Worm (Caenorhabditis elegans) whole organism, L3 larva: ENCODE results near the gene F18E9.3.
A peak's percentile ranks its signal among the peaks of the same experiment; 100 is the strongest.

Source experiments
- R02D3.7 ChIP-seq: fragments of 150-350 bp; optimal IDR thresholded peaks from 2 replicates; lab custom pipeline; 2014; ENCODE audit warnings: missing biosample characterization, missing genetic modification characterization
- ceh-28 ChIP-seq: fragments of 150-350 bp; optimal IDR thresholded peaks from 2 replicates; lab custom pipeline; 2014; ENCODE audit warnings: missing biosample characterization, missing genetic modification reagents, missing genetic modification characterization
- ceh-82 ChIP-seq: fragments of 150-350 bp; optimal IDR thresholded peaks from 2 replicates; lab custom pipeline; 2014; ENCODE audit warnings: missing biosample characterization, missing genetic modification characterization
- egl-27 ChIP-seq: sonication (generic microtip); optimal IDR thresholded peaks from 4 replicates; lab custom pipeline; 2017; ENCODE audit warnings: missing biosample characterization, missing genetic modification reagents, missing genetic modification characterization
- egl-5 ChIP-seq: fragments of 150-350 bp; optimal IDR thresholded peaks from 2 replicates; lab custom pipeline; 2017; ENCODE audit warnings: missing biosample characterization, missing genetic modification reagents, missing genetic modification characterization, inconsistent platforms
- elt-1 ChIP-seq: fragments of 150-350 bp; optimal IDR thresholded peaks from 2 replicates; lab custom pipeline; 2014; ENCODE audit warnings: missing biosample characterization, missing genetic modification characterization
- elt-2 ChIP-seq: sonication (generic microtip); optimal IDR thresholded peaks from 2 replicates; lab custom pipeline; 2016; ENCODE audit warnings: missing genetic modification reagents, mild to moderate bottlenecking, missing genetic modification characterization, missing compliant biosample characterization
- elt-3 ChIP-seq, 3 experiments: fragments of 150-350 bp in 1 of 3; sonication (generic microtip) in 2 of 3; optimal IDR thresholded peaks; 2 replicates in 2 of 3; 4 replicates in 1 of 3; lab custom pipeline; 2014 to 2017; ENCODE audit warnings: missing biosample characterization in 3 of 3, missing genetic modification characterization in 3 of 3
- eor-1 ChIP-seq, 2 experiments: fragments of 150-350 bp; optimal IDR thresholded peaks; 2 replicates each; lab custom pipeline; 2014 to 2018; ENCODE audit warnings: missing biosample characterization in 2 of 2, missing genetic modification characterization in 2 of 2
- fkh-2 ChIP-seq: fragments of 150-350 bp; optimal IDR thresholded peaks from 2 replicates; lab custom pipeline; 2014; ENCODE audit warnings: missing biosample characterization, missing genetic modification reagents, missing genetic modification characterization
- fos-1 ChIP-seq: fragments of 150-350 bp; optimal IDR thresholded peaks from 2 replicates; lab custom pipeline; 2014; ENCODE audit warnings: missing biosample characterization, missing genetic modification characterization
- hmg-11 ChIP-seq: sonication (generic microtip); optimal IDR thresholded peaks from 2 replicates; lab custom pipeline; 2016; ENCODE audit warnings: missing genetic modification characterization, missing compliant biosample characterization
- jun-1 ChIP-seq: fragments of 150-350 bp; optimal IDR thresholded peaks from 2 replicates; lab custom pipeline; 2014; ENCODE audit warnings: missing biosample characterization, missing genetic modification reagents, missing genetic modification characterization
- lin-39 ChIP-seq: fragments of 150-350 bp; optimal IDR thresholded peaks from 2 replicates; lab custom pipeline; 2018; ENCODE audit warnings: missing biosample characterization, missing genetic modification reagents, missing genetic modification characterization
- lsy-12 ChIP-seq: sonication (generic microtip); optimal IDR thresholded peaks from 2 replicates; lab custom pipeline; 2016; ENCODE audit warnings: mild to moderate bottlenecking, missing genetic modification characterization, missing compliant biosample characterization
- mdl-1 ChIP-seq: fragments of 150-350 bp; optimal IDR thresholded peaks from 2 replicates; lab custom pipeline; 2014; ENCODE audit warnings: missing biosample characterization, missing genetic modification characterization
- mml-1 ChIP-seq: fragments of 150-350 bp; sonication (generic microtip); optimal IDR thresholded peaks from 3 replicates; lab custom pipeline; 2014; ENCODE audit warnings: missing biosample characterization, missing genetic modification characterization
- nfya-1 ChIP-seq: sonication (generic microtip); optimal IDR thresholded peaks from 2 replicates; lab custom pipeline; 2017; ENCODE audit warnings: missing genetic modification characterization, mild to moderate bottlenecking, missing compliant biosample characterization, antibody characterized with exemption, moderate library complexity; ENCODE audit not compliant: insufficient read depth
- nhr-11 ChIP-seq: fragments of 150-350 bp; optimal IDR thresholded peaks from 2 replicates; lab custom pipeline; 2014; ENCODE audit warnings: missing biosample characterization, missing genetic modification characterization
- nhr-12 ChIP-seq: fragments of 150-350 bp; optimal IDR thresholded peaks from 2 replicates; lab custom pipeline; 2014; ENCODE audit warnings: missing biosample characterization, missing genetic modification characterization
- nhr-23 ChIP-seq: fragments of 150-350 bp; optimal IDR thresholded peaks from 2 replicates; lab custom pipeline; 2014; ENCODE audit warnings: missing biosample characterization, missing genetic modification reagents, missing genetic modification characterization
- nhr-237 ChIP-seq: fragments of 150-350 bp; optimal IDR thresholded peaks from 2 replicates; lab custom pipeline; 2014; ENCODE audit warnings: missing biosample characterization, missing genetic modification characterization
- nhr-25 ChIP-seq: sonication (generic microtip); optimal IDR thresholded peaks from 2 replicates; lab custom pipeline; 2017; ENCODE audit warnings: missing biosample characterization, missing genetic modification characterization
- nhr-28 ChIP-seq: fragments of 150-350 bp; optimal IDR thresholded peaks from 2 replicates; lab custom pipeline; 2014; ENCODE audit warnings: missing biosample characterization, missing genetic modification characterization
- nhr-43 ChIP-seq: sonication (generic microtip); optimal IDR thresholded peaks from 2 replicates; lab custom pipeline; 2016; ENCODE audit warnings: mild to moderate bottlenecking, missing genetic modification characterization, missing compliant biosample characterization; ENCODE audit not compliant: poor library complexity, severe bottlenecking
- nhr-67 ChIP-seq: fragments of 150-350 bp; optimal IDR thresholded peaks from 2 replicates; lab custom pipeline; 2014; ENCODE audit warnings: missing biosample characterization, missing genetic modification characterization
- nhr-76 ChIP-seq: fragments of 150-350 bp; sonication (generic microtip); optimal IDR thresholded peaks from 5 replicates; lab custom pipeline; 2014; ENCODE audit warnings: missing biosample characterization, missing genetic modification characterization
- nhr-77 ChIP-seq: fragments of 150-350 bp; optimal IDR thresholded peaks from 2 replicates; lab custom pipeline; 2014; ENCODE audit warnings: missing biosample characterization, missing genetic modification characterization
- pha-4 ChIP-seq: fragments of 150-350 bp; optimal IDR thresholded peaks from 2 replicates; lab custom pipeline; 2014; ENCODE audit warnings: missing biosample characterization, missing genetic modification reagents, missing genetic modification characterization
- pqm-1 ChIP-seq: fragments of 150-350 bp; optimal IDR thresholded peaks from 2 replicates; lab custom pipeline; 2017; ENCODE audit warnings: missing biosample characterization, missing genetic modification characterization, inconsistent platforms
- sea-2 ChIP-seq: fragments of 150-350 bp; sonication (generic microtip); optimal IDR thresholded peaks from 4 replicates; lab custom pipeline; 2014; ENCODE audit warnings: missing biosample characterization, missing genetic modification reagents, missing genetic modification characterization
- snpc-4 ChIP-seq: fragments of 150-350 bp; optimal IDR thresholded peaks from 2 replicates; lab custom pipeline; 2014; ENCODE audit warnings: missing biosample characterization, missing genetic modification characterization
- unc-39 ChIP-seq: sonication (generic microtip); optimal IDR thresholded peaks from 4 replicates; lab custom pipeline; 2017; ENCODE audit warnings: missing biosample characterization, missing genetic modification characterization
- unc-62 ChIP-seq: fragments of 150-350 bp; sonication (generic microtip); optimal IDR thresholded peaks from 4 replicates; lab custom pipeline; 2014; ENCODE audit warnings: missing biosample characterization, missing genetic modification reagents, missing genetic modification characterization
- zag-1 ChIP-seq: fragments of 150-350 bp; optimal IDR thresholded peaks from 2 replicates; lab custom pipeline; 2014; ENCODE audit warnings: missing biosample characterization, missing genetic modification characterization
- ztf-11 ChIP-seq: fragments of 150-350 bp; optimal IDR thresholded peaks from 2 replicates; lab custom pipeline; 2014; ENCODE audit warnings: missing biosample characterization, missing genetic modification characterization
- ztf-4 ChIP-seq: fragments of 150-350 bp; optimal IDR thresholded peaks from 2 replicates; lab custom pipeline; 2014; ENCODE audit warnings: missing biosample characterization, missing genetic modification characterization

The F18E9.3 gene

DNA sequence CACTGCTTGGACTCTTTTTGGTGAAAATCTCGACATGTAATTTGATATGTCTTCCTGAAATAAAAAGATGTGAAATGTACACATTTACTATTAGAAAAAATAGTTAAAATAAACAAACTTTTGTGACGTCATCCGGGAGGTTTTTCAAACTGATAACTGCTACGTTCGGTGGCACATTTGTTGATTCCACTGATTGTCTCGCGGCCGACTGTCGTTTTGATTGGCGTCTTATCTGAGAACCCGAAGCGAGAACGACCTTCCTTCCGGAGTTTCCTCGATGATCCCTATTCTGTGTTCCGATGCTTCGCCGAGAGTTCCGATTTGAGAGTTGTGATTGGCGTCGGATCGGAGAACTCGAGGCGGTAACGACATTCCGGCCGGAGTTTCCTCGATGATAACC is 18.2 kb downstream of the F18E9.3 start:
- TF ChIP-seq hmg-11 (tag; lab: Kevin White, UChicago) = no peak
- TF ChIP-seq elt-2 (tag; lab: Kevin White, UChicago) = peak; percentile 82
- TF ChIP-seq pha-4 = no peak
- peak; percentile 27 for TF ChIP-seq pqm-1 (tag; lab: Kevin White, UChicago)
- TF ChIP-seq mml-1 = no peak
- TF ChIP-seq egl-27 (tag; lab: Kevin White, UChicago) = no peak

DNA sequence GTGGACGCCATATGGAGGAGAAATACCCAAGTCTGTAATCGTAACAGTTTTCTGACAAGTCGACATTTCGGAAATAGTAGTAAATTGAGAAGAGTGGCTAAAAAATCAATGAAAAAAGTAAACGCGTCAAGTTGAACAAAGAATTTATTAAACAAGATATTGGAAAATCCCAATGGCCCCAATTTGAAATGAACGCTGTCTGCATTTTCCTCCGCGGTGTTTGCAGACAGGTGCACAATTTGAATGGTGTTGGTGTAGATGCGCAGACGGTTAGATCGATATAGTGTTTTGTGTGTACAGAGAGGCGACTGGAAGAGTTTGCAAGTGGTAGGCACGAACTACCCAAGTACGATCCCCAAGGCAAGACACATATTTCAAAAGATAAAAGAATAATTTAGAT is 19.1 kb downstream of the F18E9.3 start, which contains the start of the genes H35N09.2 and H35N09.1:
Gene H35N09.2 (minus strand): TSS at position 54 of the 400 bp plus-strand sequence.
Gene H35N09.1 (plus strand): TSS at position 335 of the 400 bp plus-strand sequence.
- TF ChIP-seq hmg-11 (tag; lab: Kevin White, UChicago) (peak; percentile 45), nhr-28 (tag; lab: Kevin White, UChicago) (no peak), lin-39 (tag; lab: Kevin White, UChicago) (peak; percentile 36), ceh-28 (tag; lab: Kevin White, UChicago) (peak; percentile 3), nhr-23 (tag; lab: Kevin White, UChicago) (peak; percentile 68), eor-1 (tag; optimal IDR thresholded peaks at IDR 0.05; lab: Kevin White, UChicago) (no peak), nhr-43 (tag; lab: Kevin White, UChicago) (no peak), nhr-76 (tag; lab: Kevin White, UChicago) (no peak), nhr-25 (tag; lab: Kevin White, UChicago) (peak; percentile 15), pha-4 (peak; percentile 89), mdl-1 (tag; lab: Kevin White, UChicago) (no peak), elt-2 (tag; lab: Kevin White, UChicago) (peak; percentile 34), unc-62 (GFP tag; lab: Kevin White, UChicago) (no peak), nhr-11 (no peak), nfya-1 (tag; lab: Kevin White, UChicago) (peak; percentile 47), sea-2 (GFP tag; lab: Kevin White, UChicago) (no peak)

DNA sequence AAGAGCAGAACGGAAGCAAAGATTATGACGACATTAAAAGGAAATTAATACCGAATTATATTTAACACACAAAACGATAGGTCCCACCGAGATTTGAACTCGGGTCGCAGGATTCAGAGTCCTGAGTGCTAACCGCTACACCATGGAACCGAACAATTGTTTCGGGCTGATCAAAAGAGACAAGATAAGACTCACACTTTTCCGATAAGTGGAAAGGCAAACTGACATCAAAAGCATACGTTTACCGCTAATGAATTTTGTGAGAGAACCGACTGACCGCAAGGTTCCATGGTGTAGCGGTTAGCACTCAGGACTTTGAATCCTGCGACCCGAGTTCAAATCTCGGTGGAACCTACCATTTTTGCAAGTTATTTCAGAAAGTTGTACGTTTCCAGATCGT is 22.8 kb downstream of the F18E9.3 start:
- TF ChIP-seq nhr-28 (tag; lab: Kevin White, UChicago) (no peak), lsy-12 (tag; lab: Kevin White, UChicago) (no peak), egl-27 (tag; lab: Kevin White, UChicago) (no peak), nhr-25 (tag; lab: Kevin White, UChicago) (peak; percentile 18), ztf-11 (no peak), elt-2 (tag; lab: Kevin White, UChicago) (peak; percentile 47), zag-1 (tag; lab: Kevin White, UChicago) (no peak), nhr-23 (tag; lab: Kevin White, UChicago) (no peak), pqm-1 (tag; lab: Kevin White, UChicago) (peak; percentile 44), nhr-43 (tag; lab: Kevin White, UChicago) (peak; percentile 65), nhr-12 (no peak), mdl-1 (tag; lab: Kevin White, UChicago) (no peak), nhr-11 (no peak), fkh-2 (tag; lab: Kevin White, UChicago) (no peak), lin-39 (tag; lab: Kevin White, UChicago) (no peak), nhr-67 (no peak), elt-3 (tag; optimal IDR thresholded peaks at IDR 0.05; lab: Kevin White, UChicago) (peak in 1 of 3 experiments; percentile 37), elt-1 (tag; lab: Kevin White, UChicago) (no peak), snpc-4 (tag; lab: Kevin White, UChicago) (no peak), jun-1 (tag; lab: Kevin White, UChicago) (no peak), ceh-82 (tag; lab: Kevin White, UChicago) (no peak), nfya-1 (tag; lab: Kevin White, UChicago) (peak; percentile 50), R02D3.7 (tag; lab: Kevin White, UChicago) (no peak), ztf-4 (tag; lab: Kevin White, UChicago) (no peak), mml-1 (no peak), nhr-237 (no peak), nhr-77 (peak; percentile 39), sea-2 (GFP tag; lab: Kevin White, UChicago) (no peak), unc-39 (no peak), egl-5 (tag; lab: Kevin White, UChicago) (no peak), fos-1 (no peak)
